Worm (Caenorhabditis elegans): Measurements from ENCODE around the gene F56D6.9.
"Not testable (repeated sequence)": the region's sequence is repeated elsewhere in the genome, so short reads cannot be mapped to it uniquely, and the experiment has no call there.

Gene F56D6.9

DNA sequence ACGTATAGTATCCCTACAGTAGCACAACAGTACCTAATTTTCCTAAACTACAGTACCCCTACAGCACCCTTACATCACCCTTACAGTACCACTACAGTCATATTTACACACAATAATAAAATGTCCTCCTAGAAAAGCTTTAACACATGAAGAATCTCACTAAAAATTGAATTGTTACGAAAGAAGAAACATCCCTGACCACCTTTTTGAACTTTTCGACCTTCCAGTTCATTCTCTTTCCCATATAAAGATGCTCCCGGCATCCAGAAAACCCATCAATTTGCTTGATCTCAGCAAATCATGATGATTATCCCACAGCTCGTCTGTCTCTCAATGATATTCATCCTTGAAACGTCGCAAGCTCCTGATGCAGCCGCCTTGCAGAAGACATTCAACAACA, 12.5 kb downstream of the F56D6.9 start, which contains the start of gene F56D6.21:
F56D6.21 (plus strand) TSS at position 301 of the 400 bp plus-strand sequence.
- TF ChIP-seq tbx-8 (GFP tag; optimal IDR thresholded peaks at IDR 0.05) (no peak), ztf-11 (tag; optimal IDR thresholded peaks at IDR 0.05) (no peak), nhr-76 (tag; optimal IDR thresholded peaks at IDR 0.05) (no peak)

DNA sequence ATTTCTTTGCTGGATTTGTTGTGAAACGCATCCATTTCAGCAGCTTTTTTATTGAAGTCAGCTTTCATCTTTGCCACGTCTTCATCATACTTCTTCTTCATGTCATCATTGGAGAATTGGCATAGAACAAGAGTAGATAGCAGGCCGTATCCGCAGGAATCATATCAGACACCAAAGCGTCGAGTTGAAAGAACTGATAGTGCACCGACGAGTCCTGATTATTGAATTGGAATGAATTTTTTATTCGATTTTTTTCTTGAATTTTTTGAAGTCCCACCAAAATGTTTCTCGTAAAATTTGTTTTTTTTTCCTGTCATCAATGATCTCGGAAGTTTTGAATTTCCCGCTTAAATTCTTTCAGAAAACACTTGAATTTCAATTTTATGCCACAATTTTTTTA, 14.3 kb downstream of the F56D6.9 start, which contains the start of gene F56D6.11:
F56D6.11 (minus strand) TSS at position 101 of the 400 bp plus-strand sequence.
- TF ChIP-seq tbx-8 (GFP tag; optimal IDR thresholded peaks at IDR 0.05) (no peak), flh-1 (GFP tag; optimal IDR thresholded peaks at IDR 0.05) (no peak), sptf-1 (tag; optimal IDR thresholded peaks at IDR 0.05) (no peak), pha-4 (tag; optimal IDR thresholded peaks at IDR 0.05) (no peak), mab-5 (tag; optimal IDR thresholded peaks at IDR 0.05) (no peak), elt-3 (tag; optimal IDR thresholded peaks at IDR 0.05) (no peak)

DNA sequence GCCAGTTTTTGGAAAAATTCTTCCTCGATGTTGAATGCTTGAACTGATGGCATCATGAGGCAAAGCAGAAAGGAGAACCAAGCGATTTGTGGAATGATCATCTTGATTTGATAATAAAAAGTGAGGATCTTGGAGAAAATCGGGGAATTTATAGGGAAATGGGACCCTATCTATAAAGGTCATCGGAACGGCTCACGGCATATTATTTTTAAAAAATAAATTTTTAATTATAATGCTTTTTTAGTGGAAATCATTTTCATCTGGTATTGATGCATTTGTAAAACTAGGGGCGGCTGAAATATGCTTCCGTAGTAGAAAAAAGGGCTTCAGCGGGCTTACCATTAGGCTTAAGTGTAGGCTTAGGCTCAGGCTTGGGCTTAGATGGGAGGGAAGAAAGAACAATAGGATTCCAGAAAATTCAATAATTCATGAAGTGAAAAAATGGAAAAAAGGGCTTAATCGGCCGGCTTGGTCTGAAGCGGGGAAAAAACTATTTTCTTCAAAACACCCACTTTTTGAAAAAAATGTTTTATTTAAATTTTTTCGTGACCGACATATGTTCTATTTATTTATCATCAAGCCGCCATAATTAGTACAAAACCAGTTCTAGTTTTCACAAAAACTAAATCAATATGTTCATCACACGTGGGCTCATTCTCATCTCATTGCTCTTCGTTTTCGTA, 15.5 kb downstream of the F56D6.9 start, which contains the start of the genes F56D6.22 and F56D6.12:
F56D6.22 (minus strand) TSS at position 101 of the 683 bp plus-strand sequence.
F56D6.12 (plus strand) TSS at position 633 of the 683 bp plus-strand sequence.
- TF ChIP-seq lin-32 (GFP tag; optimal IDR thresholded peaks at IDR 0.05) (no peak), ceh-43 (GFP tag; optimal IDR thresholded peaks at IDR 0.05) (no peak), lsy-2 (tag; optimal IDR thresholded peaks at IDR 0.05) (no peak), lin-13 (tag; optimal IDR thresholded peaks at IDR 0.05) (no peak), nhr-237 (tag; optimal IDR thresholded peaks at IDR 0.05) (no peak), M03D4.4 (tag; optimal IDR thresholded peaks at IDR 0.05) (no peak), hlh-1 (tag; optimal IDR thresholded peaks at IDR 0.05) (no peak), elt-3 (tag; optimal IDR thresholded peaks at IDR 0.05) (no peak), ceh-39 (tag; optimal IDR thresholded peaks at IDR 0.05) (no peak), tbx-8 (GFP tag; optimal IDR thresholded peaks at IDR 0.05) (no peak), sptf-1 (tag; optimal IDR thresholded peaks at IDR 0.05) (no peak), sem-2 (GFP tag; optimal IDR thresholded peaks at IDR 0.05) (no peak), ztf-11 (tag; optimal IDR thresholded peaks at IDR 0.05) (no peak), nhr-76 (tag; optimal IDR thresholded peaks at IDR 0.05) (no peak), cnd-1 (tag; optimal IDR thresholded peaks at IDR 0.05) (no peak), nhr-2 (tag; optimal IDR thresholded peaks at IDR 0.05) (no peak), blmp-1 (tag; optimal IDR thresholded peaks at IDR 0.05) (no peak), mep-1 (tag; optimal IDR thresholded peaks at IDR 0.05) (no peak)

DNA sequence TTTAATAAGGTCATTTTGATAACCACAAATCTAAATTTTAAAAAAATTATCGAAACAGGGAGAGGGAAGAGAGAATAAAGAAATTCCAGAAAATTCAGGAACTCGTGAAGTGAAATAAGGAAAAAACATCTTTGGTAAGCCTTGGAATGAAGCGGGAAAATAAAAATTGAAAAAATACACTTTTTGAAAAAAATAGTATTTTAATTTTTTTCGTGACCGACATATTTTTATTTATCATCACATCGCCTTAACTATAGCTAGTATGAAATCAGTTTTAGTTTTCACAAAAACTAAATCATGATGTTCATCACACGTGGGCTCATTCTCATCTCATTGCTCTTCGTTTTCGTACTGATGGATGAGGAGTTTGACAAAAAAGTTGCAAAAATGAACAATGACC, 17.0 kb downstream of the F56D6.9 start, which contains the start of gene F56D6.13:
F56D6.13 (plus strand) TSS at position 301 of the 400 bp plus-strand sequence.
- no peak for TF ChIP-seq zip-8 (tag; optimal IDR thresholded peaks at IDR 0.05)
- no peak for TF ChIP-seq elt-1 (tag; optimal IDR thresholded peaks at IDR 0.05; ENCODE audit: borderline replicate concordance, insufficient read depth)
- TF ChIP-seq nhr-12 (tag; optimal IDR thresholded peaks at IDR 0.05) = no peak
- TF ChIP-seq nhr-237 (tag; optimal IDR thresholded peaks at IDR 0.05) = no peak
- no peak for TF ChIP-seq snpc-4 (tag; optimal IDR thresholded peaks at IDR 0.05)
- TF ChIP-seq nhr-28 (tag; optimal IDR thresholded peaks at IDR 0.05) = no peak
- no peak for TF ChIP-seq hlh-1 (tag; optimal IDR thresholded peaks at IDR 0.05)
- no peak for TF ChIP-seq tbx-8 (GFP tag; optimal IDR thresholded peaks at IDR 0.05)
- no peak for TF ChIP-seq drap-1 (GFP tag; optimal IDR thresholded peaks at IDR 0.05)

DNA sequence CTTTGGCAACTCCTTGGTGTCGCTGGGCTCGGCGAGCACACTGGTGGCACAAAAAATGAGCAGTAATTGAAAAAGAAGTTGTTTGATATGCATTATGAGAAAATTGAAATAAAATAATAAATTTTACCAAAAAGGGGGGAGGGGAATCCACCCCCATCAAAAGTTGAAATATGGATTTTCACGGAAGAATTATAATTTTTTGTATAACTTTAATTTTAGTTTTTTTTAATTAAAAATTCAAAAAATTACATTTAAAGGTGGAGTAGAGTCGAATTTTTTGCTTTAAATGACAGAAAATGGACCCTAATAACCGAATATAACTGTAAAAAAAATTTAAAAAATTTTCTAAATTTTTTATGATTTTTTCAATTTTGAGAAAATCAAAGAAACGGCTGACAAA, 19.7 kb downstream of the F56D6.9 start, which contains the start of gene F56D6.18:
F56D6.18 (minus strand) TSS at position 101 of the 400 bp plus-strand sequence.
- TF ChIP-seq mls-2, nhr-12, mep-1 (tag; optimal IDR thresholded peaks at IDR 0.05): not testable (repeated sequence)

- TF ChIP-seq ceh-43 (GFP tag; optimal IDR thresholded peaks at IDR 0.05) (no peak), sptf-1 (tag; optimal IDR thresholded peaks at IDR 0.05) (no peak), nhr-237 (tag; optimal IDR thresholded peaks at IDR 0.05) (no peak), lin-32 (GFP tag; optimal IDR thresholded peaks at IDR 0.05) (no peak), zip-8 (tag; optimal IDR thresholded peaks at IDR 0.05) (no peak), drap-1 (GFP tag; optimal IDR thresholded peaks at IDR 0.05) (no peak), ham-2 (GFP tag; optimal IDR thresholded peaks at IDR 0.05) (no peak), nhr-76 (tag; optimal IDR thresholded peaks at IDR 0.05) (no peak), sem-2 (GFP tag; optimal IDR thresholded peaks at IDR 0.05) (no peak), unc-120 (tag; optimal IDR thresholded peaks at IDR 0.05; ENCODE audit: poor library complexity, severe bottlenecking) (no peak), lsy-2 (tag; optimal IDR thresholded peaks at IDR 0.05) (no peak), hlh-1 (tag; optimal IDR thresholded peaks at IDR 0.05) (no peak), ceh-39 (tag; optimal IDR thresholded peaks at IDR 0.05) (no peak), mab-5 (tag; optimal IDR thresholded peaks at IDR 0.05) (no peak), bed-3 (GFP tag; optimal IDR thresholded peaks at IDR 0.05) (no peak), elt-1 (tag; optimal IDR thresholded peaks at IDR 0.05; ENCODE audit: borderline replicate concordance, insufficient read depth) (no peak)
These were observed 20.5 kb downstream of the F56D6.9 start, which contains the start of gene F56D6.20 for ce11 chrIV:3912598-3912997. F56D6.20 (plus strand) TSS chrIV:3912898.
